Fruit fly (Drosophila melanogaster) whole organism, prepupa: ENCODE measurements around the gene CG17650.

ENCODE experiments used
- CG10669 ChIP-seq: fragments of 200-800 bp; sonication (Bioruptor generic); optimal IDR thresholded peaks from 3 replicates; lab custom pipeline; 2018; ENCODE audit warnings: missing biosample characterization, mild to moderate bottlenecking, missing genetic modification characterization, moderate library complexity
- CG11294 ChIP-seq: fragments of 200-800 bp; sonication (Bioruptor generic); IDR thresholded peaks from 2 replicates; pipeline ENCODE4 v1.3.6; 2022; ENCODE audit warnings: missing biosample characterization, missing genetic modification characterization
- CG11762 ChIP-seq: fragments of 200-800 bp; sonication (Bioruptor generic); optimal IDR thresholded peaks from 3 replicates; lab custom pipeline; 2016; ENCODE audit warnings: missing biosample characterization, missing genetic modification characterization; ENCODE audit not compliant: insufficient read depth
- CG1621 ChIP-seq: fragments of 200-800 bp; sonication (Bioruptor generic); optimal IDR thresholded peaks from 3 replicates; lab custom pipeline; 2018; ENCODE audit warnings: missing biosample characterization, mild to moderate bottlenecking, missing genetic modification characterization
- CG16779 ChIP-seq: fragments of 200-800 bp; sonication (Bioruptor generic); optimal IDR thresholded peaks from 3 replicates; lab custom pipeline; 2017; ENCODE audit warnings: missing biosample characterization, mild to moderate bottlenecking, missing genetic modification characterization
- CG3919 ChIP-seq: fragments of 200-800 bp; sonication (Bioruptor generic); optimal IDR thresholded peaks from 3 replicates; lab custom pipeline; 2016; ENCODE audit warnings: missing biosample characterization, missing genetic modification characterization
- CG6792 ChIP-seq: fragments of 200-800 bp; sonication (Bioruptor generic); optimal IDR thresholded peaks from 3 replicates; lab custom pipeline; 2016; ENCODE audit warnings: missing biosample characterization, missing genetic modification characterization
- CG6808 ChIP-seq: fragments of 200-800 bp; sonication (Bioruptor generic); optimal IDR thresholded peaks from 3 replicates; lab custom pipeline; 2017; ENCODE audit warnings: missing biosample characterization, missing genetic modification characterization, mild to moderate bottlenecking, moderate library complexity, missing genetic modification reagents
- CG7368 ChIP-seq: fragments of 200-800 bp; sonication (Bioruptor generic); optimal IDR thresholded peaks from 3 replicates; lab custom pipeline; 2016; ENCODE audit warnings: missing biosample characterization, missing genetic modification characterization
- CG8119 ChIP-seq: fragments of 200-800 bp; sonication (Bioruptor generic); IDR thresholded peaks from 3 replicates; pipeline ENCODE4 v1.3.6; 2022; ENCODE audit warnings: missing biosample characterization, missing genetic modification characterization
- CG8632 ChIP-seq: fragments of 200-800 bp; sonication (Bioruptor generic); optimal IDR thresholded peaks from 3 replicates; lab custom pipeline; 2016; ENCODE audit warnings: missing biosample characterization, missing genetic modification characterization
- CG9139 ChIP-seq: fragments of 200-800 bp; sonication (Bioruptor generic); optimal IDR thresholded peaks from 3 replicates; lab custom pipeline; 2017; ENCODE audit warnings: missing biosample characterization, mild to moderate bottlenecking, missing genetic modification characterization
- Eip75B ChIP-seq: fragments of 200-800 bp; sonication (Bioruptor generic); optimal IDR thresholded peaks from 3 replicates; lab custom pipeline; 2016; ENCODE audit warnings: missing biosample characterization, missing genetic modification characterization
- Eip93F ChIP-seq: fragments of 200-800 bp; sonication (Bioruptor generic); optimal IDR thresholded peaks from 2 replicates; lab custom pipeline; 2016; ENCODE audit warnings: missing biosample characterization, mild to moderate bottlenecking, missing genetic modification characterization
- Ets21C ChIP-seq: fragments of 200-800 bp; sonication (Bioruptor generic); optimal IDR thresholded peaks from 3 replicates; lab custom pipeline; 2016; ENCODE audit warnings: missing biosample characterization, missing genetic modification characterization
- Ets96B ChIP-seq: fragments of 200-800 bp; optimal IDR thresholded peaks from 2 replicates; lab custom pipeline; 2019; ENCODE audit warnings: missing biosample characterization, mild to moderate bottlenecking, missing genetic modification characterization, moderate library complexity
- Gug ChIP-seq: fragments of 200-800 bp; sonication (Bioruptor generic); IDR thresholded peaks from 2 replicates; pipeline ENCODE4 v1.3.6; 2022; ENCODE audit warnings: missing biosample characterization, missing genetic modification characterization
- Hr39 ChIP-seq: fragments of 200-800 bp; sonication (Bioruptor generic); optimal IDR thresholded peaks from 2 replicates; lab custom pipeline; 2016; ENCODE audit warnings: missing biosample characterization, missing genetic modification characterization
- Sox15 ChIP-seq: fragments of 200-800 bp; sonication (Bioruptor generic); optimal IDR thresholded peaks from 3 replicates; lab custom pipeline; 2016; ENCODE audit warnings: missing biosample characterization, missing genetic modification characterization
- achi ChIP-seq: fragments of 200-800 bp; sonication (Bioruptor generic); optimal IDR thresholded peaks from 3 replicates; lab custom pipeline; 2016; ENCODE audit warnings: missing biosample characterization, missing genetic modification characterization
- acj6 ChIP-seq: fragments of 200-800 bp; sonication (Bioruptor generic); optimal IDR thresholded peaks from 3 replicates; lab custom pipeline; 2016; ENCODE audit warnings: missing biosample characterization, missing genetic modification characterization
- dac ChIP-seq: fragments of 200-800 bp; sonication (Bioruptor generic); optimal IDR thresholded peaks from 2 replicates; lab custom pipeline; 2017; ENCODE audit warnings: missing biosample characterization, mild to moderate bottlenecking, missing genetic modification characterization
- dsx ChIP-seq: fragments of 200-800 bp; optimal IDR thresholded peaks from 3 replicates; lab custom pipeline; 2019; ENCODE audit warnings: missing biosample characterization, mild to moderate bottlenecking, missing genetic modification characterization, moderate library complexity; ENCODE audit not compliant: poor library complexity, severe bottlenecking
- eg ChIP-seq: fragments of 200-800 bp; sonication (Bioruptor generic); IDR thresholded peaks from 3 replicates; pipeline ENCODE4 v1.3.6; 2022; ENCODE audit warnings: missing biosample characterization, missing genetic modification characterization
- fkh ChIP-seq: fragments of 200-800 bp; sonication (Bioruptor generic); optimal IDR thresholded peaks from 3 replicates; lab custom pipeline; 2017; ENCODE audit warnings: missing biosample characterization, mild to moderate bottlenecking, missing genetic modification characterization, moderate library complexity
- pdm3 ChIP-seq: fragments of 200-800 bp; sonication (Bioruptor generic); optimal IDR thresholded peaks from 3 replicates; lab custom pipeline; 2016; ENCODE audit warnings: missing biosample characterization, missing genetic modification characterization
- salr ChIP-seq, 2 experiments: fragments of 200-800 bp; sonication (Bioruptor generic); optimal IDR thresholded peaks; 3 replicates each; lab custom pipeline; 2016 to 2018; ENCODE audit warnings: missing biosample characterization in 2 of 2, missing genetic modification characterization in 2 of 2, mild to moderate bottlenecking in 1 of 2
- spab ChIP-seq: fragments of 200-800 bp; sonication (Bioruptor generic); optimal IDR thresholded peaks from 2 replicates; lab custom pipeline; 2017; ENCODE audit warnings: missing biosample characterization, mild to moderate bottlenecking, missing genetic modification characterization, missing genetic modification reagents
- ss ChIP-seq, 2 experiments: fragments of 200-800 bp; sonication (Bioruptor generic); optimal IDR thresholded peaks; 2 replicates in 1 of 2; 3 replicates in 1 of 2; lab custom pipeline; 2017 to 2018; ENCODE audit warnings: mild to moderate bottlenecking in 2 of 2, missing biosample characterization in 2 of 2, missing genetic modification characterization in 2 of 2, moderate library complexity in 1 of 2
- svp ChIP-seq: fragments of 200-800 bp; sonication (Bioruptor generic); peaks from one replicate; lab custom pipeline; 2016; ENCODE audit warnings: missing biosample characterization, missing genetic modification characterization
- topi ChIP-seq: fragments of 200-800 bp; sonication (Bioruptor generic); optimal IDR thresholded peaks from 3 replicates; lab custom pipeline; 2016; ENCODE audit warnings: missing biosample characterization, missing genetic modification characterization
- vri ChIP-seq: fragments of 200-800 bp; sonication (Bioruptor generic); optimal IDR thresholded peaks from 3 replicates; lab custom pipeline; 2016; ENCODE audit warnings: missing biosample characterization, mild to moderate bottlenecking, missing genetic modification characterization

The CG17650 gene

dm6 chr2L:1723135-1723936 lies 35.6 kb downstream of the CG17650 start (continued):
- TF ChIP-seq CG8632 (GFP tag; lab: Kevin White, UChicago) = no peak
- TF ChIP-seq CG6792 = no peak
- no peak for TF ChIP-seq CG9139 (GFP tag; lab: Kevin White, UChicago)
- TF ChIP-seq CG1621 (tag; lab: Kevin White, UChicago) = peak; percentile 14
- no peak for TF ChIP-seq Ets21C (GFP tag; lab: Kevin White, UChicago)
- TF ChIP-seq fkh (GFP tag; lab: Kevin White, UChicago) = peak; percentile 16
- TF ChIP-seq CG7368 (GFP tag; lab: Kevin White, UChicago) = no peak
- no peak for TF ChIP-seq achi (GFP tag; lab: Kevin White, UChicago)
- no peak for TF ChIP-seq CG11294 (GFP tag; lab: Robert Waterston, UW)

dm6 chr2L:1722260-1722659 lies 36.6 kb downstream of the CG17650 start:
- TF ChIP-seq CG16779 (tag; lab: Kevin White, UChicago) = no peak
- TF ChIP-seq svp (GFP tag; lab: Kevin White, UChicago) = peak; percentile 79
- TF ChIP-seq vri (GFP tag; lab: Kevin White, UChicago) = peak; percentile 68
- peak; percentile 21; the same call in 1 of the 3 replicates for TF ChIP-seq CG8119
- TF ChIP-seq eg = 0 out of 3 replicates have a peak, but pooled peaks have one; percentile 26
- TF ChIP-seq CG10669 (GFP tag; lab: Kevin White, UChicago) = no peak
- no peak for TF ChIP-seq Ets21C (GFP tag; lab: Kevin White, UChicago)
- TF ChIP-seq dsx (GFP tag; lab: Kevin White, UChicago) = no peak
- no peak for TF ChIP-seq ss (GFP tag; optimal IDR thresholded peaks at IDR 0.05; lab: Kevin White, UChicago)

- TF ChIP-seq fkh (GFP tag; lab: Kevin White, UChicago) (peak; percentile 33), Eip75B (no peak), vri (GFP tag; lab: Kevin White, UChicago) (peak; percentile 88), salr (GFP tag; optimal IDR thresholded peaks at IDR 0.05; lab: Kevin White, UChicago) (no peak), dac (no peak), acj6 (GFP tag; lab: Kevin White, UChicago) (no peak), Eip93F (GFP tag; lab: Kevin White, UChicago) (no peak), Gug (no peak), CG8632 (GFP tag; lab: Kevin White, UChicago) (no peak), CG11762 (no peak), topi (GFP tag; lab: Kevin White, UChicago) (no peak), svp (GFP tag; lab: Kevin White, UChicago) (peak; percentile 92), pdm3 (GFP tag; lab: Kevin White, UChicago) (no peak), CG6792 (no peak), CG3919 (no peak), Hr39 (GFP tag; lab: Kevin White, UChicago) (no peak), Ets96B (tag; lab: Kevin White, UChicago) (no peak), spab (no peak)
Measured at dm6 chr2L:1720846-1721506, 37.9 kb downstream of the CG17650 start.

- TF ChIP-seq fkh (GFP tag; lab: Kevin White, UChicago) (no peak), CG6808 (GFP tag; lab: Kevin White, UChicago) (no peak), vri (GFP tag; lab: Kevin White, UChicago) (peak; percentile 12), svp (GFP tag; lab: Kevin White, UChicago) (peak; percentile 99), Sox15 (GFP tag; lab: Kevin White, UChicago) (no peak)
Measured at dm6 chr2L:1719971-1720370, 38.9 kb downstream of the CG17650 start.
